ENCODE assay signal across 3 fruit fly cellular contexts in the genomic region with DNA sequence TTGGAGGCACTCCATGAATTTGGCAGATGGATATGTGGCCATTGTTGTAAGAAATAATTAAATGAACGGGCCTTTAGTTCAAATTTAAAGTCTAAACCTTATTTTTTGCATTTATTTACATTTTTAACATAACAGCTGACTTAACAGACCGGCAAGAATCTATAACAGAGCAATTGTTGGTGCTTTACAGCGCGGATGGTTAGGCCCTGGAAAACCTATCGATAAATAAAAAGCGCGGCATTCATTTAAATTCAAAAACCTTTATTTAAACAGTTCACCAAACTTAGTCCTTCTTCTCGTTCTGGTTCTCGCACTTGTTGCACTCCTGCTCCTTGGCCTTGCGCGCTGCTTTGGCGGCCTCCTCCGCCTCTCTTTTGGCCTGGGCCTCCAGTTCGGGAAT.
TF ChIP-seq lines count a peak whose summit lies in the region.

A gene (minus strand): TSS at position 108 of the 400 bp plus-strand sequence.

- TF ChIP-seq CTCF in whole organism, embryonic (GFP tag; optimal IDR thresholded peaks at IDR 0.05; lab: Kevin White, UChicago): no peak

TF ChIP-seq in whole organism, adult, 20 proteins besides CTCF, POLR2A, EP300 and RAD21:
- TF ChIP-seq toe (GFP tag; optimal IDR thresholded peaks at IDR 0.05; lab: Kevin White, UChicago): no peak
- TF ChIP-seq bab1 (GFP tag; optimal IDR thresholded peaks at IDR 0.05; lab: Kevin White, UChicago): peak; percentile 23

TF ChIP-seq in whole organism, embryonic, 481 proteins besides CTCF, POLR2A, EP300 and RAD21:
- TF ChIP-seq Dref (GFP tag; IDR thresholded peaks at IDR 0.05; lab: Robert Waterston, UW) (peak; percentile 69), Sry-δ (GFP tag; optimal IDR thresholded peaks at IDR 0.05; lab: Kevin White, UChicago) (peak; percentile 6), crp (GFP tag; optimal IDR thresholded peaks at IDR 0.05; lab: Kevin White, UChicago) (peak in 1 of 2 experiments; percentile 86), CG17186 (GFP tag; optimal IDR thresholded peaks at IDR 0.05; lab: Kevin White, UChicago) (peak; percentile 82), pzg (GFP tag; optimal IDR thresholded peaks at IDR 0.05; lab: Kevin White, UChicago) (peak; percentile 38), Dll (GFP tag; IDR thresholded peaks at IDR 0.05; lab: Robert Waterston, UW; ENCODE audit: partially characterized antibody) (peak; percentile 46; the same call in 1 of the 4 replicates), Stat92E (GFP tag; optimal IDR thresholded peaks at IDR 0.05; lab: Kevin White, UChicago) (no peak), rib (GFP tag; IDR thresholded peaks at IDR 0.05; lab: Robert Waterston, UW) (no peak), BEAF-32 (GFP tag; optimal IDR thresholded peaks at IDR 0.05; lab: Kevin White, UChicago) (peak; percentile 34), CG15514 (GFP tag; optimal IDR thresholded peaks at IDR 0.05; lab: Kevin White, UChicago) (peak; percentile 9), CG7928 (GFP tag; optimal IDR thresholded peaks at IDR 0.05; lab: Kevin White, UChicago) (peak; percentile 88), luna (GFP tag; optimal IDR thresholded peaks at IDR 0.05; lab: Kevin White, UChicago) (no peak), CG2116 (GFP tag; optimal IDR thresholded peaks at IDR 0.05; lab: Kevin White, UChicago) (peak; percentile 16), scrt (GFP tag; optimal IDR thresholded peaks at IDR 0.05; lab: Kevin White, UChicago) (no peak), CG34224 (GFP tag; IDR thresholded peaks at IDR 0.05; lab: Robert Waterston, UW; ENCODE audit: partially characterized antibody) (0 out of 3 replicates have a peak, but pooled peaks have one; percentile 24), CG13287 (GFP tag; IDR thresholded peaks at IDR 0.05; lab: Robert Waterston, UW; ENCODE audit: partially characterized antibody) (peak; percentile 40; the same call in 1 of the 2 replicates), CG11560 (tag; IDR thresholded peaks at IDR 0.05; lab: Robert Waterston, UW) (no peak), E2f2 (GFP tag; IDR thresholded peaks at IDR 0.05; lab: Robert Waterston, UW) (peak; percentile 94), Dp (GFP tag; optimal IDR thresholded peaks at IDR 0.05; lab: Kevin White, UChicago) (peak; percentile 88)
TF ChIP-seq in whole organism, embryonic: peak in this region for 14.

TF ChIP-seq in whole organism, prepupa, 60 proteins besides CTCF, POLR2A, EP300 and RAD21:
- TF ChIP-seq CG1621 (tag; optimal IDR thresholded peaks at IDR 0.05; lab: Kevin White, UChicago) (no peak), CG6808 (GFP tag; optimal IDR thresholded peaks at IDR 0.05; lab: Kevin White, UChicago) (no peak), achi (GFP tag; optimal IDR thresholded peaks at IDR 0.05; lab: Kevin White, UChicago) (no peak), fd85E (GFP tag; optimal IDR thresholded peaks at IDR 0.05; lab: Kevin White, UChicago) (no peak), fkh (GFP tag; optimal IDR thresholded peaks at IDR 0.05; lab: Kevin White, UChicago) (peak; percentile 13), CG10669 (GFP tag; optimal IDR thresholded peaks at IDR 0.05; lab: Kevin White, UChicago) (no peak), CG4318 (GFP tag; optimal IDR thresholded peaks at IDR 0.05; lab: Kevin White, UChicago) (no peak)
